Worm (Caenorhabditis elegans) whole organism, L4/young adult: ENCODE results near the gene B0310.1.

Experiments
- dao-5 ChIP-seq: sonication (generic microtip); optimal IDR thresholded peaks from 2 replicates; lab custom pipeline; 2016; ENCODE audit warnings: missing genotype, missing genetic modification characterization, moderate library complexity, missing compliant biosample characterization
- him-1 ChIP-seq: sonication (generic microtip); optimal IDR thresholded peaks from 2 replicates; lab custom pipeline; 2016; ENCODE audit warnings: missing genotype, missing genetic modification reagents, missing genetic modification characterization, missing compliant biosample characterization

DNA sequence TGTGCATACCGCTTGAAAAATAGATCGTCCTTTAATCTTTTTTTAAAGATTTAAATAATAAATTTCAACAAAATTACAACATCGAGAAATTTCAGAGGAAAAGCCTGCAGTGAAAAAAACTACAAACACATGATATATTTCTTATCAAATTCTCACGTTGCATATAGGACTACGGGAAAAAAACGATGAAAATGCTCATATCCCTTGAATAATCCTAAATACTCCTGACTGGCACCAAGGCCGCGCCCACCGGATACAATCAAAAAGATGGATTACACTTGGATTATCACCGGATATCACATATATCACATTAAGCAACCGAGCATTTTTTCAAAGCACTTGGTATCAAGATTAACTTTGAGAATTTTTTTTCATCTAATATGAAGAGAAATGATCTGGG lies 21.0 kb downstream of the B0310.1 start:
- TF ChIP-seq him-1 (tag; lab: Kevin White, UChicago): no peak
- no peak for TF ChIP-seq dao-5
